Fruit fly (Drosophila melanogaster): ENCODE measurements around the gene SP1029.

SP1029 gene

DNA sequence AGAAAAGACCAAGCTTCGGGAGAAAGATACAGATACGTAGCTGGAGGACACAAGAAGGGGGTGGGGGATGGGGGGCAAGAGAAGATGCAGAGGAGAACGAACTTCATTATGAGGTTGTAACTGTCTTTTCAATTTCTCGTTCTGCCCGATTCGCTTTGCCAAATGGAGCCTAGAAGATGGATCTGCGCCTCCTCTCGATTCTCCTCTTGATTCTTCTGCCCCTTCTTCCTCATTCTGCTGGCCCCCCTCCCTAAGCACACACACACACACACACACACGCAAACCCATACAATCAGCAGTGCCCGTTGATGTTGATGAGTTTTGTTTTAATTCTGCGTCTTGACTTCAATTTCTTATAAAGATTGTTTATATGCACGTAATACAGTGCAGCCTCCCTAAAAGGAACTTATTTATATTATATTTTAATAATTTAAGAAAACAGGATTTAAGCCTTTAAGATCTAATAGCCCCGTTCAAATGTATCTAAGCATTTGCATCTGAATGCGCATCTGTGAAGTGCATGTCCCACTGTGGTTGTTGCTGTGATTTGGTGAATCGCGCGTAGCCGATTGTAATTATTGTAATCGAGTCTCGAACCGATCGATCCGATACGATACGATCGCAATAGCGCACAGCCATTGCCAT, 43.1 kb downstream of the SP1029 start (continued):
- TF ChIP-seq CG2712 (tag; optimal IDR thresholded peaks at IDR 0.05) (peak; percentile 69), trem (tag; optimal IDR thresholded peaks at IDR 0.05) (no peak), CG10147 (GFP tag; optimal IDR thresholded peaks at IDR 0.05) (peak; percentile 32), CG5953 (GFP tag; IDR thresholded peaks at IDR 0.05) (peak; percentile 68), Eip74EF (GFP tag; optimal IDR thresholded peaks at IDR 0.05) (no peak), caup (GFP tag; optimal IDR thresholded peaks at IDR 0.05; ENCODE audit: severe bottlenecking) (peak; percentile 54), dpn (GFP tag; optimal IDR thresholded peaks at IDR 0.05) (peak in 1 of 2 experiments; percentile 61), psq (GFP tag; optimal IDR thresholded peaks at IDR 0.05) (no peak), CG12155 (GFP tag; optimal IDR thresholded peaks at IDR 0.05) (peak; percentile 20), Dip3 (GFP tag; optimal IDR thresholded peaks at IDR 0.05) (no peak), CG14667 (GFP tag; IDR thresholded peaks at IDR 0.05) (peak; percentile 75), nerfin-1 (tag; optimal IDR thresholded peaks at IDR 0.05) (no peak), Hr78 (GFP tag; optimal IDR thresholded peaks at IDR 0.05) (no peak), Hr3 (GFP tag; optimal IDR thresholded peaks at IDR 0.05) (peak; percentile 13), CG6765 (GFP tag; optimal IDR thresholded peaks at IDR 0.05) (no peak), CG2678 (tag; optimal IDR thresholded peaks at IDR 0.05) (peak; percentile 77), pzg (GFP tag; optimal IDR thresholded peaks at IDR 0.05) (no peak), repo (GFP tag; optimal IDR thresholded peaks at IDR 0.05) (no peak), CG6654 (GFP tag; optimal IDR thresholded peaks at IDR 0.05) (no peak), pfk (GFP tag; optimal IDR thresholded peaks at IDR 0.05) (no peak), sc (optimal IDR thresholded peaks at IDR 0.05) (no peak), sc (GFP tag; optimal IDR thresholded peaks at IDR 0.05) (no peak), CG18262 (tag; optimal IDR thresholded peaks at IDR 0.05) (peak; percentile 39), btn (GFP tag; optimal IDR thresholded peaks at IDR 0.05) (no peak), CG10543 (GFP tag; optimal IDR thresholded peaks at IDR 0.05) (peak; percentile 12), lbe (GFP tag; optimal IDR thresholded peaks at IDR 0.05) (peak; percentile 75), Sox100B (GFP tag; optimal IDR thresholded peaks at IDR 0.05) (peak; percentile 57), Hand (GFP tag; optimal IDR thresholded peaks at IDR 0.05) (no peak), CG9932 (GFP tag; IDR thresholded peaks at IDR 0.05) (peak; percentile 66), Deaf1 (tag; optimal IDR thresholded peaks at IDR 0.05) (peak; percentile 58), HLH54F (GFP tag; optimal IDR thresholded peaks at IDR 0.05) (no peak), CG7357 (GFP tag; IDR thresholded peaks at IDR 0.05) (peak; percentile 54), Sin3A (optimal IDR thresholded peaks at IDR 0.05) (no peak), CG3726 (GFP tag; IDR thresholded peaks at IDR 0.05) (no peak; the same call in 2 of the 3 replicates), NFAT (GFP tag; IDR thresholded peaks at IDR 0.05) (0 out of 2 replicates have a peak, but pooled peaks have one; percentile 26), peb (GFP tag; IDR thresholded peaks at IDR 0.05) (0 out of 2 replicates have a peak, but pooled peaks have one; percentile 44), az2 (GFP tag; optimal IDR thresholded peaks at IDR 0.05) (peak; percentile 38), CG17385 (GFP tag; optimal IDR thresholded peaks at IDR 0.05) (peak; percentile 42), CG15696 (tag; optimal IDR thresholded peaks at IDR 0.05) (peak; percentile 37), Usf (GFP tag; optimal IDR thresholded peaks at IDR 0.05) (peak; percentile 26), CG14860 (GFP tag; IDR thresholded peaks at IDR 0.05; ENCODE audit: partially characterized antibody) (no peak), Abd-B (GFP tag; optimal IDR thresholded peaks at IDR 0.05) (peak; percentile 75), Ssrp (tag; optimal IDR thresholded peaks at IDR 0.05) (peak; percentile 51), CG12299 (tag; optimal IDR thresholded peaks at IDR 0.05) (peak; percentile 35), CG4360 (GFP tag; IDR thresholded peaks at IDR 0.05) (peak; percentile 65), HLHmδ (GFP tag; optimal IDR thresholded peaks at IDR 0.05) (no peak), TFAM (GFP tag; optimal IDR thresholded peaks at IDR 0.05) (no peak), chif (GFP tag; optimal IDR thresholded peaks at IDR 0.05) (no peak), ERR (GFP tag; optimal IDR thresholded peaks at IDR 0.05) (no peak)
